Fruit fly (Drosophila melanogaster) whole organism, adult: Measurements from ENCODE around the gene MESR3.

Experiments
- CG11617 ChIP-seq: fragments of 200-800 bp; sonication (Bioruptor generic); optimal IDR thresholded peaks from 2 replicates; lab custom pipeline; 2017; ENCODE audit warnings: mild to moderate bottlenecking, missing biosample characterization, missing genetic modification reagents, missing genetic modification characterization
- CG12768 ChIP-seq: fragments of 200-800 bp; sonication (Bioruptor generic); optimal IDR thresholded peaks from 2 replicates; lab custom pipeline; 2017; ENCODE audit warnings: missing biosample characterization, missing genetic modification characterization, mild to moderate bottlenecking, moderate library complexity, missing genetic modification reagents
- CG14711 ChIP-seq: fragments of 200-800 bp; sonication (Bioruptor generic); optimal IDR thresholded peaks from 2 replicates; lab custom pipeline; 2018; ENCODE audit warnings: missing biosample characterization, mild to moderate bottlenecking, missing genetic modification characterization, moderate library complexity
- CG1620 ChIP-seq: fragments of 200-800 bp; sonication (Bioruptor generic); optimal IDR thresholded peaks from 2 replicates; lab custom pipeline; 2016; ENCODE audit warnings: missing biosample characterization, missing genetic modification characterization
- CG33017 ChIP-seq: fragments of 200-800 bp; sonication (Bioruptor generic); optimal IDR thresholded peaks from 2 replicates; lab custom pipeline; 2018; ENCODE audit warnings: missing biosample characterization, mild to moderate bottlenecking, missing genetic modification characterization, moderate library complexity
- CG5204 ChIP-seq: fragments of 200-800 bp; sonication (Bioruptor generic); optimal IDR thresholded peaks from 2 replicates; lab custom pipeline; 2016; ENCODE audit warnings: missing biosample characterization, missing genetic modification characterization
- CG7045 ChIP-seq: fragments of 200-800 bp; sonication (Bioruptor generic); optimal IDR thresholded peaks from 2 replicates; lab custom pipeline; 2017; ENCODE audit warnings: missing biosample characterization, mild to moderate bottlenecking, missing genetic modification characterization
- CG7101 ChIP-seq: fragments of 200-800 bp; sonication (Bioruptor generic); optimal IDR thresholded peaks from 2 replicates; lab custom pipeline; 2018; ENCODE audit warnings: missing biosample characterization, mild to moderate bottlenecking, missing genetic modification characterization, moderate library complexity
- Clk ChIP-seq: fragments of 200-800 bp; sonication (Bioruptor generic); optimal IDR thresholded peaks from 2 replicates; lab custom pipeline; 2017; ENCODE audit warnings: missing biosample characterization, missing genetic modification characterization
- Crg-1 ChIP-seq: fragments of 200-800 bp; sonication (Bioruptor generic); optimal IDR thresholded peaks from 2 replicates; lab custom pipeline; 2016; ENCODE audit warnings: missing biosample characterization, missing genetic modification characterization
- Hr96 ChIP-seq: fragments of 200-800 bp; sonication (Bioruptor generic); optimal IDR thresholded peaks from 2 replicates; lab custom pipeline; 2016; ENCODE audit warnings: missing biosample characterization, missing genetic modification characterization
- Mnt ChIP-seq: fragments of 200-800 bp; sonication (Bioruptor generic); optimal IDR thresholded peaks from 2 replicates; lab custom pipeline; 2016; ENCODE audit warnings: missing biosample characterization, mild to moderate bottlenecking, missing genetic modification characterization
- bab1 ChIP-seq: fragments of 200-800 bp; sonication (Bioruptor generic); optimal IDR thresholded peaks from 3 replicates; lab custom pipeline; 2019; ENCODE audit warnings: missing biosample characterization, mild to moderate bottlenecking, missing genetic modification characterization, moderate library complexity
- cic ChIP-seq: fragments of 200-800 bp; sonication (Bioruptor generic); optimal IDR thresholded peaks from 2 replicates; lab custom pipeline; 2017; ENCODE audit warnings: missing biosample characterization, mild to moderate bottlenecking, missing genetic modification characterization, moderate library complexity
- cnc ChIP-seq, 2 experiments: fragments of >200 bp; optimal IDR thresholded peaks; 2 replicates each; lab custom pipeline; 2017
- kay ChIP-seq: fragments of 200-800 bp; sonication (Bioruptor generic); peaks from one replicate; lab custom pipeline; 2016; ENCODE audit warnings: missing biosample characterization, missing genetic modification characterization, borderline replicate concordance
- ovo ChIP-seq: fragments of 200-800 bp; sonication (Bioruptor generic); optimal IDR thresholded peaks from 2 replicates; lab custom pipeline; 2016; ENCODE audit warnings: missing biosample characterization, missing genetic modification characterization
- pad ChIP-seq: fragments of 200-800 bp; sonication (Bioruptor generic); optimal IDR thresholded peaks from 3 replicates; lab custom pipeline; 2017; ENCODE audit warnings: missing biosample characterization, missing genetic modification characterization, mild to moderate bottlenecking, moderate library complexity, missing genetic modification reagents
- tj ChIP-seq: fragments of 200-800 bp; sonication (Bioruptor generic); optimal IDR thresholded peaks from 3 replicates; lab custom pipeline; 2017; ENCODE audit warnings: missing biosample characterization, mild to moderate bottlenecking, missing genetic modification characterization, moderate library complexity
- toe ChIP-seq: fragments of 200-800 bp; sonication (Bioruptor generic); optimal IDR thresholded peaks from 2 replicates; lab custom pipeline; 2016; ENCODE audit warnings: missing biosample characterization, missing genetic modification characterization

MESR3 gene

DNA sequence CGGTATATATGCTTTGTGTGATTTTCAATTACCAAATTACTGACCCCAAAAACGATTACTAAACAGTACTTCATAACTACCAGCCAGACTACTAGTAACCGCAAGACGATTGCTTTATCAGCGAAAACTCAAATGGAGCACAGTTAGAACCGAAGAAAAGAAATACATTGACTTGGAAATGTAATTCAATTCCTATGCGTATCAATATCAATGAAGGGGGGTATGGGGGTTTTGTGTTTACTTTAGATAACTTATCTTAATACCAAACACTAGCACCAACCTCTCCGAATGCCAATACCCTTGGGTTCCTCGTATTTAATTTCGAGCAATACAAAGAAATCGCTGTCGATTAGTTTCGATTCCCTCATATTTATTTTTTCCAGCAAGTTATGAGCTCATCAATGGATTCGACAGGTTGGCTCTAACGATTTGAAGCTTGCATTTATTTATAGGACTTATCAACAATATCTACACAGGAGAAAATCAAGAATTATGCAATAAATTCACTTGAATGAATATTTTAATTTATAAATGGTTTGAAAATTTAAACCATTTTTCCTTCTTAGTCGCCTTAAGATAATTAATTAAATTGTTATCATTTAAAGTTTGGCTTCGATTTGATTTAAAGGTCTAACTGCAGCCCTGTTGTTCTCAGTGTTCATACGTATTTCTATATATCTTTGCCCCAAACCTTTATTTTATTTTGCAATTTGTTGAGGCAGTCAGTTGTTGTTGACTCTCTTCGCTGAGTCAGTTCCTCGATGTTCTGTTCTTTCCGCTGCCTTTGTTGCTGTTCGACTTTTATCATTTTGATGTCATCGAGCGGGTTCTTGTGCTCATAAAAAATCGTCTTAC lies 4.5 kb downstream of the MESR3 start:
- TF ChIP-seq pad (GFP tag; lab: Kevin White, UChicago) (peak; percentile 70), cnc (optimal IDR thresholded peaks at IDR 0.05; lab: Kevin White, UChicago) (no peak), Clk (peak; percentile 64), Crg-1 (GFP tag; lab: Kevin White, UChicago) (peak; percentile 70), kay (GFP tag; lab: Kevin White, UChicago) (no peak), toe (GFP tag; lab: Kevin White, UChicago) (peak; percentile 71), CG1620 (GFP tag; lab: Kevin White, UChicago) (peak; percentile 42), tj (GFP tag; lab: Kevin White, UChicago) (peak; percentile 80), ovo (GFP tag; lab: Kevin White, UChicago) (peak; percentile 35), CG5204 (GFP tag; lab: Kevin White, UChicago) (peak; percentile 67), CG33017 (tag; lab: Kevin White, UChicago) (peak; percentile 86), cic (GFP tag; lab: Kevin White, UChicago) (peak; percentile 94), CG7045 (peak; percentile 77), Mnt (GFP tag; lab: Kevin White, UChicago) (peak; percentile 53), Hr96 (GFP tag; lab: Kevin White, UChicago) (peak; percentile 81), CG12768 (GFP tag; lab: Kevin White, UChicago) (peak; percentile 74), CG14711 (peak; percentile 88), bab1 (GFP tag; lab: Kevin White, UChicago) (peak; percentile 90), CG11617 (GFP tag; lab: Kevin White, UChicago) (peak; percentile 93), CG7101 (tag; lab: Kevin White, UChicago) (peak; percentile 90)

DNA sequence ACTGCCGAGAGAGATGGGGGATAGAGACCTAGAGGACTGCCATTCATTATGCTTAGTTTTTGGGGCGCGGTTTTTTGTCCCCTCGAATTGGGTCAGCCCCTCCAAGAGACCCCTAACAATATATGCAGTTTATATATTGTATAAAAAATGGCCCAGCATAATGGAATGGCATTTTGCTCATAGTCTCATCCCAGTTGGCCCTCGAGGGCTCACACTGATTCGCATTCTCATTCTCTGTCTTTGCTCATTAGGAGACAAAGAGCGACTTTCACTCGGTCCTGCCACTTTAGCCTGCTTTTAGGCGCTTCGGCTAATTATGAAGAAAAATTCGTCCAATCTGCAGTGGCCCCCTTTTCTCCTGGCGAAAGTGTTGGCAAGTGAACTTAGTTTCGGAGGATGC lies 6.4 kb downstream of the MESR3 start:
- TF ChIP-seq Crg-1 (GFP tag; lab: Kevin White, UChicago) (no peak), bab1 (GFP tag; lab: Kevin White, UChicago) (no peak), CG7101 (tag; lab: Kevin White, UChicago) (no peak), Mnt (GFP tag; lab: Kevin White, UChicago) (no peak), CG12768 (GFP tag; lab: Kevin White, UChicago) (no peak), Hr96 (GFP tag; lab: Kevin White, UChicago) (no peak), CG33017 (tag; lab: Kevin White, UChicago) (no peak), cic (GFP tag; lab: Kevin White, UChicago) (no peak), CG1620 (GFP tag; lab: Kevin White, UChicago) (no peak), CG14711 (no peak), CG5204 (GFP tag; lab: Kevin White, UChicago) (no peak), tj (GFP tag; lab: Kevin White, UChicago) (no peak)

DNA sequence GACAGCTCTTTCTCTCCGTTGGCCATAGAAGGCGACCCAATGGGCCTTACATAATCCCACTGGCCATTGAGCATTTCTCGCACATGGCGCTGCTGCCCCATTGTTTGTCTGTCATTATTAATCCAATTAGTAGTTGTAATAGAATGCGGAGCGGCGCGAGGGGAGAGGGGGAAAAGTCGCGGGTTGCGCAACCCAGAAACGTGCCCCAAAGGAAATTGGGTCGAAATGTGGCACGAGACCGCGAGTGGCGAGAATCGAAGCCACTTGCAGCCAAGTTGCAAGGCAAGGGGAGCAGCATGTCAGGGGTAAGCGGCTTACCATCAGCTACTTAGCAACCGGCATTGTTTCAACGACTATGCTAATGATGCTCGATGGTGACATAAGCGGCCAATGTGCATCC lies 7.3 kb downstream of the MESR3 start:
- TF ChIP-seq Mnt (GFP tag; lab: Kevin White, UChicago) (no peak), CG33017 (tag; lab: Kevin White, UChicago) (no peak), cnc (optimal IDR thresholded peaks at IDR 0.05; lab: Kevin White, UChicago) (no peak), CG14711 (no peak), kay (GFP tag; lab: Kevin White, UChicago) (no peak), pad (GFP tag; lab: Kevin White, UChicago) (no peak), tj (GFP tag; lab: Kevin White, UChicago) (no peak), Clk (no peak), CG7045 (no peak), toe (GFP tag; lab: Kevin White, UChicago) (no peak), CG1620 (GFP tag; lab: Kevin White, UChicago) (no peak), CG7101 (tag; lab: Kevin White, UChicago) (no peak), CG12768 (GFP tag; lab: Kevin White, UChicago) (no peak), CG5204 (GFP tag; lab: Kevin White, UChicago) (no peak), CG11617 (GFP tag; lab: Kevin White, UChicago) (no peak), ovo (GFP tag; lab: Kevin White, UChicago) (no peak), bab1 (GFP tag; lab: Kevin White, UChicago) (no peak)

DNA sequence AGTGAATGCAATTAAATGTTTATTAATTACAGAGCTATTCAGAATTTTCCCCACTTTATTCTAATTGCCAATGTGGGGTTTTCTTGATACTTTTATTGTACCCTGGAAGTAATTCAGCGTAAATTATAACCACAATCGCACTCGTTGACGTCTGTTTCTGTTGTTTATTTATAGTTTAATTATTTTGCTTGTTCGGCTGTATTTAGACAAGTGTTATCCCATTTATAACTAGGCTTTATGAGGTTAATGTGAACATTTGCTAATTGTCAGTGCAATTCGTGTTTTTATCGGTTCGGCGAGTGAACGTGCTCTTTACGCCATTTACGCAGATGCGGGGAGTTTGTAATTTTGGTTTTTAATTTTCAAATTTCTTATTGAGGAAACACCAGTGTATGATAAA lies 8.0 kb downstream of the MESR3 start:
- TF ChIP-seq CG33017 (tag; lab: Kevin White, UChicago) (peak; percentile 49), CG7101 (tag; lab: Kevin White, UChicago) (peak; percentile 29), CG7045 (peak; percentile 0), CG14711 (no peak), cic (GFP tag; lab: Kevin White, UChicago) (peak; percentile 32), Clk (no peak)

- TF ChIP-seq CG33017 (tag; lab: Kevin White, UChicago) (no peak), CG14711 (no peak), CG11617 (GFP tag; lab: Kevin White, UChicago) (no peak), bab1 (GFP tag; lab: Kevin White, UChicago) (no peak), toe (GFP tag; lab: Kevin White, UChicago) (no peak), Mnt (GFP tag; lab: Kevin White, UChicago) (no peak), Clk (no peak), CG12768 (GFP tag; lab: Kevin White, UChicago) (no peak), tj (GFP tag; lab: Kevin White, UChicago) (no peak), cic (GFP tag; lab: Kevin White, UChicago) (no peak)
Observed at dm6 chr2L:18625470-18625869, 8.4 kb downstream of the MESR3 start.
